Worm (Caenorhabditis elegans) whole organism, L1 larva: Measurements from ENCODE around the gene srw-135.

Experiments
- ces-1 ChIP-seq: fragments of 150-350 bp; optimal IDR thresholded peaks from 2 replicates; lab custom pipeline; 2014; ENCODE audit warnings: missing biosample characterization, missing genetic modification reagents, missing genetic modification characterization
- dsc-1 ChIP-seq: sonication (generic microtip); optimal IDR thresholded peaks from 2 replicates; lab custom pipeline; 2016; ENCODE audit warnings: mild to moderate bottlenecking, missing genetic modification characterization, missing compliant biosample characterization
- egl-27 ChIP-seq, 2 experiments: fragments of 150-350 bp in 1 of 2; sonication (generic microtip); optimal IDR thresholded peaks; 3 replicates each; lab custom pipeline; 2017 to 2018; ENCODE audit warnings: missing biosample characterization in 2 of 2, missing genetic modification characterization in 2 of 2, missing genetic modification reagents in 2 of 2
- elt-2 ChIP-seq: sonication (generic microtip); optimal IDR thresholded peaks from 2 replicates; lab custom pipeline; 2016; ENCODE audit warnings: missing genetic modification characterization, mild to moderate bottlenecking, inconsistent platforms, missing compliant biosample characterization, missing genetic modification reagents
- fos-1 ChIP-seq: fragments of 150-350 bp; optimal IDR thresholded peaks from 2 replicates; lab custom pipeline; 2014; ENCODE audit warnings: missing biosample characterization, missing genetic modification characterization
- lin-15B ChIP-seq: fragments of 150-350 bp; sonication (generic microtip); optimal IDR thresholded peaks from 3 replicates; lab custom pipeline; 2014; ENCODE audit warnings: missing biosample characterization, missing genetic modification characterization
- lin-35 ChIP-seq, 2 experiments: fragments of 150-350 bp; optimal IDR thresholded peaks; 2 replicates each; lab custom pipeline; 2014; ENCODE audit warnings: missing biosample characterization in 2 of 2, missing genetic modification characterization in 2 of 2, missing genetic modification reagents in 2 of 2
- nhr-12 ChIP-seq: sonication (generic microtip); optimal IDR thresholded peaks from 2 replicates; lab custom pipeline; 2017; ENCODE audit warnings: missing biosample characterization, missing genetic modification characterization
- nhr-28 ChIP-seq: fragments of 150-350 bp; optimal IDR thresholded peaks from 2 replicates; lab custom pipeline; 2014; ENCODE audit warnings: missing biosample characterization, missing genetic modification characterization
- skn-1 ChIP-seq: fragments of 150-350 bp; optimal IDR thresholded peaks from 2 replicates; lab custom pipeline; 2014; ENCODE audit warnings: missing biosample characterization, missing genetic modification characterization
- tbx-2 ChIP-seq: sonication (generic microtip); optimal IDR thresholded peaks from 2 replicates; lab custom pipeline; 2016; ENCODE audit warnings: missing genetic modification characterization, missing compliant biosample characterization
- unc-62 ChIP-seq: fragments of 150-350 bp; optimal IDR thresholded peaks from 2 replicates; lab custom pipeline; 2014; ENCODE audit warnings: missing biosample characterization, missing genetic modification reagents, missing genetic modification characterization
- ztf-11 ChIP-seq, 2 experiments: sonication (generic microtip); optimal IDR thresholded peaks; 2 replicates each; lab custom pipeline; 2016 to 2017; ENCODE audit warnings: missing genetic modification characterization in 2 of 2, missing biosample characterization in 1 of 2, missing compliant biosample characterization in 1 of 2

- no peak for TF ChIP-seq egl-27 (tag; optimal IDR thresholded peaks at IDR 0.05; lab: Kevin White, UChicago)
- TF ChIP-seq fos-1 (tag; lab: Kevin White, UChicago), result no peak
- TF ChIP-seq nhr-12 (tag; lab: Kevin White, UChicago), result no peak
- TF ChIP-seq tbx-2 (tag; lab: Kevin White, UChicago), result no peak
- TF ChIP-seq ztf-11 (tag; optimal IDR thresholded peaks at IDR 0.05; lab: Kevin White, UChicago), result no peak
- no peak for TF ChIP-seq nhr-28 (tag; lab: Kevin White, UChicago)
- TF ChIP-seq ces-1 (GFP tag; lab: Kevin White, UChicago), result no peak
- TF ChIP-seq dsc-1 (tag; lab: Kevin White, UChicago), result no peak
- TF ChIP-seq lin-15B (tag; lab: Kevin White, UChicago), result no peak
- TF ChIP-seq lin-35 (GFP tag; optimal IDR thresholded peaks at IDR 0.05; lab: Kevin White, UChicago), result no peak
- no peak for TF ChIP-seq elt-2 (tag; lab: Kevin White, UChicago)
- no peak for TF ChIP-seq skn-1 (tag; lab: Kevin White, UChicago)
- TF ChIP-seq unc-62, result no peak
These were observed 31.3 kb downstream of the srw-135 start, which contains the start of gene srw-118 for ce11 chrV:2979978-2980377.
